Worm (Caenorhabditis elegans): ENCODE data around the gene aps-1.

Gene aps-1

DNA sequence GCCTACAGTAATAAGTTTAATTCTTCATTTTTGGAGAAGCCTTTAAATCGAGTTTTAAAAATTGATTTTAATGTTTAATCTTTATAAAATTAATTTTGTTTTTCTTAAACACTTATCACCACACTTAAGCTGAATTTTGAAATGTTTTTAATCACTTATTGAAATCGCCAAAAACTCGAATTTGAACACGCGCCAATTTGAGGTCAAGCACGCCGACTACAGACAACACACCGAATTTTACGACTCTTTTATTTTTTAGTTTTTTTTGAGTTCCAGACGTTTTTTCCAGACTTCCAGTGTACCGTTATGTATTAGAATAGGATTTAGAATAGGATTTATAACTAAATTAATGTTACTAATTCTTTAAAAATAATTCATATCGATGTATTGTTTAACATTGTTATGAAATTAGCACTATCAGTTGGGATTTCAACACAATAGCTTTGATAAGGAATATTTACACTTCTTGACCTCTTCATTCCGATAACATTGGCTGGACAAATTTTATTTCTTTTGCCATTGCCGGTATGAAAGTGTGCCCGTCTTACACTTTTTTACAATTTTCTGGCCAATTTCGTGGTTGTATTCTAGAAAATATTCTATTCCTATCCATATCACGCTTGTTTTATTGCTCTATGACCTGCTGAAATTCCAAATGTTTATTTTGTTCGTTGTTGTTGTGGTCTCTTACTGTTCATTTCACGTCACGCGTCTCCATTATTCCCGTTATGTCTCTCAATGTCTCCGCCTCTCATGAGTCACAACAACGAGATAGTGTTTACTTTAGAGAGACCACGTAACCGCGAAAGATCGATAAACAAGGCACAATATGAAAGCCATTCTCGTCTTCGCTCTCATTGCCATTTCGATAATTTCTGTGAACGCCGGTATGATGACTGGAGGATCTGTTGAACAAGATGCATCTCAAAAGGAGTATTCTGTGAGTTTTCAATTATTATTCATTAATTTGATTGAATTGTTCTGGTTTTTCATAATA is 25.8 kb downstream of the aps-1 start, which contains the start of gene cpi-2 (continued):
- TF ChIP-seq zfp-2 (tag; optimal IDR thresholded peaks at IDR 0.05) (no peak), unc-39 (tag; optimal IDR thresholded peaks at IDR 0.05) (no peak), pha-4 (GFP tag; IDR thresholded peaks at IDR 0.05) (no peak), pha-4 (tag; optimal IDR thresholded peaks at IDR 0.05) (peak; percentile 67), Y48G9A.11 (GFP tag; IDR thresholded peaks at IDR 0.05) (no peak), lin-15B (tag; optimal IDR thresholded peaks at IDR 0.05) (no peak), fos-1 (tag; optimal IDR thresholded peaks at IDR 0.05) (no peak), daf-16 (GFP tag; optimal IDR thresholded peaks at IDR 0.05) (peak in 1 of 2 experiments; percentile 76), daf-16 (tag; optimal IDR thresholded peaks at IDR 0.05) (peak; percentile 95), mep-1 (tag; optimal IDR thresholded peaks at IDR 0.05) (peak; percentile 24), ztf-11 (tag; optimal IDR thresholded peaks at IDR 0.05) (no peak), T20F7.1 (GFP tag; optimal IDR thresholded peaks at IDR 0.05) (no peak), F10B5.3 (tag; optimal IDR thresholded peaks at IDR 0.05) (no peak), Y75B8A.6 (GFP tag; IDR thresholded peaks at IDR 0.05) (no peak), ama-1 (optimal IDR thresholded peaks at IDR 0.05) (peak; percentile 24), vab-7 (GFP tag; IDR thresholded peaks at IDR 0.05) (no peak), dpl-1 (GFP tag; optimal IDR thresholded peaks at IDR 0.05) (peak; percentile 80), unc-62 (GFP tag; optimal IDR thresholded peaks at IDR 0.05 in 1 of 2) (peak in 1 of 2 experiments; percentile 78), unc-62 (tag; optimal IDR thresholded peaks at IDR 0.05) (no peak), F44E2.7 (GFP tag; IDR thresholded peaks at IDR 0.05) (no peak), daf-19 (GFP tag; conservative IDR thresholded peaks at IDR 0.05) (no peak), ceh-32 (tag; optimal IDR thresholded peaks at IDR 0.05; ENCODE audit: poor library complexity) (no peak), mes-2 (tag; optimal IDR thresholded peaks at IDR 0.05; ENCODE audit: poor library complexity, severe bottlenecking) (peak; percentile 54), nhr-10 (tag; optimal IDR thresholded peaks at IDR 0.05) (no peak)

DNA sequence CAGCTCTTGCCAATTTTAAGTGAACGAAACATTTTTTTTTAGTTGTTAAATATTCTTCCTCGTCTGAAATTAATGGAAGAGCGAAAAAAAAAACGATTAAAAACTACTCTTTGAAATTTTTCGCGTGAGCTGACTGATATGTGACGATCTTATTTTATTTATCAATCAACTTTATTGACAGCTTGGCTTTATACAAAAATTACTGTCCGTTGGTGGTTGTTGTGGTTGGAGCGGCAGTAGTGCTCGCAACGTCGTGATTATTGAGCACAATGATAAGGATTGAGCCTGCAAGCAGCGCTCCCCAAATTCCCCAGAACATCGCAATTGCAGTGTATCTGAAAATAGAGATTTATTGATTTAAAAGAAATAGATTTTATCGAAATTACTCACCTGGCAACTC is 26.7 kb downstream of the aps-1 start:
- TF ChIP-seq zfp-2 (tag; optimal IDR thresholded peaks at IDR 0.05) (no peak), daf-16 (GFP tag; optimal IDR thresholded peaks at IDR 0.05) (no peak), daf-16 (tag; optimal IDR thresholded peaks at IDR 0.05) (peak; percentile 81), sdz-12 (GFP tag; optimal IDR thresholded peaks at IDR 0.05) (peak; percentile 17), dve-1 (tag; optimal IDR thresholded peaks at IDR 0.05; ENCODE audit: insufficient read depth) (peak; percentile 39), skn-1 (tag; optimal IDR thresholded peaks at IDR 0.05) (no peak), arid-1 (GFP tag; conservative IDR thresholded peaks at IDR 0.05) (0 out of 2 replicates have a peak, but pooled peaks have one; percentile 8), lin-38 (GFP tag; IDR thresholded peaks at IDR 0.05) (peak; percentile 11; the same call in 1 of the 2 replicates), madf-9 (GFP tag; conservative IDR thresholded peaks at IDR 0.05) (no peak), ctbp-1 (GFP tag; IDR thresholded peaks at IDR 0.05) (no peak), dmd-6 (GFP tag; IDR thresholded peaks at IDR 0.05) (peak; percentile 65; the same call in 1 of the 2 replicates), zip-11 (GFP tag; IDR thresholded peaks at IDR 0.05) (no peak), duxl-1 (tag; optimal IDR thresholded peaks at IDR 0.05; ENCODE audit: poor library complexity) (no peak)

DNA sequence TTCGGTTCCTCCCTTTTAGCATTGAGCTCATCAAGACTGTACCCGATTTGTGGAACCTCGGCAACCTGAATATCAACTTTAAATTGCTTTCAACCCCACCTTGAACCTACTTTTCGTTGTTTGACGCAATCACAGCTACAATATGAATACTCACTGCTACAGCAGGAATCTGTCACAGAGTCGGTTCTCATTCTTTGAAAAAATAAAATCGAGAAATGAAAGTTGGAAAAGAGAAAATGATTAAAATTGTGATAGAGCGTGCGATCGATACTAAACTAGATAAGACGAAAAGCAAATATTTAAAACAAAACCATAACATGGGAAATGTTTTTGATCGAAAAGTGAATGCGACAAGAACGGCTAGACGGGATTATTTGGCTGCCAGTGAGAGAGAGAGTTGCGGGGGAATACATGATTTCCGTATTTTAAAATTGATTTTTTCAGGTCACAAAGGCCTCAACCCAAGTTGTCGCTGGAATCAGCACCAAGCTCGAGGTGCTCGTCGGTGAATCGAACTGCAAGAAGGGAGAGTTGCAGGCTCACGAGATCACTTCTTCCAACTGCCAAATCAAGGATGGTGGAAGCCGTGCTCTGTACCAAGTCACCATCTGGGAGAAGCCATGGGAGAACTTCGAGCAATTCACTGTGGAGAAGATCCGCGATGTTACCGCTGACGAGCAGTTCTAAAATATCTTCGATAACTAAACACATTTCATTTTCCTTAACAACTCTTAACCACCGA is 27.3 kb downstream of the aps-1 start, which contains the start of gene R01B10.3:
Gene R01B10.3, minus strand, starts transcription at position 277 of the 742 bp plus-strand sequence.
- TF ChIP-seq pha-4 (GFP tag; IDR thresholded peaks at IDR 0.05) (no peak), pha-4 (tag; optimal IDR thresholded peaks at IDR 0.05) (no peak), spr-3 (GFP tag; optimal IDR thresholded peaks at IDR 0.05) (no peak), zip-11 (GFP tag; IDR thresholded peaks at IDR 0.05) (no peak), pqm-1 (tag; optimal IDR thresholded peaks at IDR 0.05) (no peak), hmg-1.1 (GFP tag; IDR thresholded peaks at IDR 0.05) (no peak), Y48G9A.11 (GFP tag; IDR thresholded peaks at IDR 0.05) (0 out of 2 replicates have a peak, but pooled peaks have one; percentile 31), lin-13 (GFP tag; optimal IDR thresholded peaks at IDR 0.05) (no peak), ceh-28 (tag; optimal IDR thresholded peaks at IDR 0.05) (no peak), egl-43 (GFP tag; IDR thresholded peaks at IDR 0.05) (0 out of 2 replicates have a peak, but pooled peaks have one; percentile 24), T26A8.4 (GFP tag; IDR thresholded peaks at IDR 0.05) (peak; percentile 9; the same call in 1 of the 2 replicates), rbr-2 (tag; optimal IDR thresholded peaks at IDR 0.05) (no peak), mdt-29 (GFP tag; IDR thresholded peaks at IDR 0.05) (no peak), nhr-11 (tag; optimal IDR thresholded peaks at IDR 0.05) (no peak), dve-1 (tag; optimal IDR thresholded peaks at IDR 0.05; ENCODE audit: insufficient read depth) (peak; percentile 0), daf-16 (GFP tag; optimal IDR thresholded peaks at IDR 0.05) (no peak), daf-16 (tag; optimal IDR thresholded peaks at IDR 0.05) (peak; percentile 12)

All from whole organism, L4 larva.